Fruit fly (Drosophila melanogaster) whole organism, embryonic: ENCODE data around the gene CG17803.

Experiments used
- ATbp ChIP-seq: fragments of 200-800 bp; sonication (Bioruptor generic); optimal IDR thresholded peaks from 2 replicates; lab custom pipeline; 2017; ENCODE audit warnings: missing biosample characterization, mild to moderate bottlenecking, missing genetic modification characterization, missing genetic modification reagents
- Abd-B ChIP-seq: fragments of 200-800 bp; sonication (Bioruptor generic); optimal IDR thresholded peaks from 2 replicates; lab custom pipeline; 2018; ENCODE audit warnings: missing biosample characterization, mild to moderate bottlenecking, missing genetic modification characterization, moderate library complexity
- BEAF-32 ChIP-seq: fragments of 200-800 bp; sonication (Bioruptor generic); optimal IDR thresholded peaks from 3 replicates; lab custom pipeline; 2017; ENCODE audit warnings: missing biosample characterization, missing genetic modification characterization, mild to moderate bottlenecking, moderate library complexity, missing genetic modification reagents
- Blimp-1 ChIP-seq: fragments of 200-800 bp; sonication (Bioruptor generic); optimal IDR thresholded peaks from 3 replicates; lab custom pipeline; 2018; ENCODE audit warnings: missing biosample characterization, missing genetic modification characterization, mild to moderate bottlenecking, moderate library complexity, missing genetic modification reagents
- CG11085 ChIP-seq: fragments of 200-800 bp; sonication (Bioruptor generic); IDR thresholded peaks from 2 replicates; pipeline ENCODE4 v1.3.6; 2022; ENCODE audit warnings: missing biosample characterization, missing genetic modification characterization
- CG12236 ChIP-seq: fragments of 200-800 bp; sonication (Bioruptor generic); optimal IDR thresholded peaks from 2 replicates; lab custom pipeline; 2016; ENCODE audit warnings: missing biosample characterization, missing genetic modification characterization
- CG12391 ChIP-seq: fragments of 200-800 bp; sonication (Bioruptor generic); optimal IDR thresholded peaks from 3 replicates; lab custom pipeline; 2018; ENCODE audit warnings: missing biosample characterization, mild to moderate bottlenecking, missing genetic modification characterization, moderate library complexity
- CG12942 ChIP-seq: fragments of 200-800 bp; sonication (Bioruptor generic); optimal IDR thresholded peaks from 3 replicates; lab custom pipeline; 2016; ENCODE audit warnings: missing biosample characterization, missing genetic modification characterization
- CG13123 ChIP-seq: fragments of 200-800 bp; sonication (Bioruptor generic); optimal IDR thresholded peaks from 2 replicates; lab custom pipeline; 2016; ENCODE audit warnings: missing biosample characterization, missing genetic modification characterization
- CG14014 ChIP-seq: fragments of 200-800 bp; sonication (Bioruptor generic); IDR thresholded peaks from 2 replicates; pipeline ENCODE4 v1.3.6; 2022; ENCODE audit warnings: missing biosample characterization, missing genetic modification characterization
- CG14710 ChIP-seq: fragments of 200-800 bp; sonication (Bioruptor generic); optimal IDR thresholded peaks from 3 replicates; lab custom pipeline; 2019; ENCODE audit warnings: missing biosample characterization, mild to moderate bottlenecking, missing genetic modification characterization, moderate library complexity
- CG14860 ChIP-seq: fragments of 200-800 bp; sonication (Bioruptor generic); IDR thresholded peaks from 3 replicates; pipeline ENCODE4 v1.3.6; 2022; ENCODE audit warnings: missing biosample characterization, missing genetic modification characterization; ENCODE audit not compliant: partially characterized antibody
- CG17385 ChIP-seq: fragments of 200-800 bp; sonication (Bioruptor generic); optimal IDR thresholded peaks from 3 replicates; lab custom pipeline; 2018; ENCODE audit warnings: missing biosample characterization, mild to moderate bottlenecking, missing genetic modification characterization
- CG18011 ChIP-seq: fragments of 200-800 bp; sonication (Bioruptor generic); optimal IDR thresholded peaks from 2 replicates; lab custom pipeline; 2017; ENCODE audit warnings: missing biosample characterization, missing genetic modification characterization, mild to moderate bottlenecking, moderate library complexity, missing genotype
- CG18619 ChIP-seq: fragments of 200-800 bp; sonication (Bioruptor generic); optimal IDR thresholded peaks from 3 replicates; lab custom pipeline; 2017; ENCODE audit warnings: missing biosample characterization, mild to moderate bottlenecking, missing genetic modification characterization
- CG3281 ChIP-seq: fragments of 200-800 bp; sonication (Bioruptor generic); optimal IDR thresholded peaks from 3 replicates; lab custom pipeline; 2017; ENCODE audit warnings: missing biosample characterization, mild to moderate bottlenecking, missing genetic modification characterization
- CG7839 ChIP-seq: fragments of 200-800 bp; sonication (Bioruptor generic); optimal IDR thresholded peaks from 3 replicates; lab custom pipeline; 2018; ENCODE audit warnings: missing biosample characterization, mild to moderate bottlenecking, missing genetic modification characterization, moderate library complexity
- CG7963 ChIP-seq: fragments of 200-800 bp; sonication (Bioruptor generic); IDR thresholded peaks from 3 replicates; pipeline ENCODE4 v1.3.6; 2022; ENCODE audit warnings: missing biosample characterization, missing genetic modification characterization; ENCODE audit not compliant: partially characterized antibody
- CG8089 ChIP-seq: fragments of 200-800 bp; sonication (Bioruptor generic); optimal IDR thresholded peaks from 3 replicates; lab custom pipeline; 2016; ENCODE audit warnings: missing biosample characterization, missing genetic modification characterization
- CG9437 ChIP-seq: fragments of 200-800 bp; sonication (Bioruptor generic); optimal IDR thresholded peaks from 2 replicates; lab custom pipeline; 2018; ENCODE audit warnings: missing biosample characterization, mild to moderate bottlenecking, missing genetic modification characterization
- D19B ChIP-seq: fragments of 200-800 bp; sonication (Bioruptor generic); optimal IDR thresholded peaks from 2 replicates; lab custom pipeline; 2017; ENCODE audit warnings: missing biosample characterization, mild to moderate bottlenecking, missing genetic modification characterization
- Dll ChIP-seq: fragments of 200-800 bp; sonication (Bioruptor generic); IDR thresholded peaks from 4 replicates; pipeline ENCODE4 v1.3.6; 2022; ENCODE audit warnings: missing biosample characterization, missing genetic modification characterization; ENCODE audit not compliant: partially characterized antibody
- Eip74EF ChIP-seq, 2 experiments: fragments of 200-800 bp in 1 of 2; fragments of >200 bp in 1 of 2; sonication (Bioruptor generic) in 1 of 2; optimal IDR thresholded peaks; 2 replicates each; lab custom pipeline; 2017 to 2019; ENCODE audit warnings: missing biosample characterization in 2 of 2, missing genetic modification characterization in 2 of 2, mild to moderate bottlenecking in 1 of 2, moderate library complexity in 1 of 2
- Hmr ChIP-seq: fragments of 200-800 bp; sonication (Bioruptor generic); optimal IDR thresholded peaks from 3 replicates; lab custom pipeline; 2017; ENCODE audit warnings: mild to moderate bottlenecking, missing biosample characterization, missing genetic modification reagents, missing genetic modification characterization
- Hr39 ChIP-seq: fragments of >200 bp; optimal IDR thresholded peaks from 2 replicates; lab custom pipeline; 2017
- Nf-YA ChIP-seq: fragments of 200-800 bp; sonication (Bioruptor generic); IDR thresholded peaks from 2 replicates; pipeline ENCODE4 v1.3.6; 2022; ENCODE audit warnings: missing biosample characterization, missing genetic modification characterization
- Rx ChIP-seq: fragments of 200-800 bp; sonication (Bioruptor generic); IDR thresholded peaks from 2 replicates; pipeline ENCODE4 v1.3.6; 2022; ENCODE audit warnings: missing biosample characterization, missing genetic modification characterization
- Sin3A ChIP-seq: fragments of >200 bp; optimal IDR thresholded peaks from 2 replicates; lab custom pipeline; 2018
- TFAM ChIP-seq: fragments of 200-800 bp; sonication (Bioruptor generic); optimal IDR thresholded peaks from 2 replicates; lab custom pipeline; 2017; ENCODE audit warnings: missing biosample characterization, missing genetic modification characterization, inconsistent platforms
- Usf ChIP-seq: fragments of 200-800 bp; sonication (Bioruptor generic); optimal IDR thresholded peaks from 2 replicates; lab custom pipeline; 2017; ENCODE audit warnings: missing genotype, missing biosample characterization, missing genetic modification characterization
- Xbp1 ChIP-seq: fragments of 200-800 bp; sonication (Bioruptor generic); optimal IDR thresholded peaks from 3 replicates; lab custom pipeline; 2016; ENCODE audit warnings: missing biosample characterization, mild to moderate bottlenecking, missing genetic modification characterization
- Xrp1 ChIP-seq: fragments of 200-800 bp; sonication (Bioruptor generic); IDR thresholded peaks from 2 replicates; pipeline ENCODE4 v1.3.6; 2022; ENCODE audit warnings: missing biosample characterization, missing genetic modification characterization
- ac ChIP-seq: fragments of 200-800 bp; sonication (Bioruptor generic); optimal IDR thresholded peaks from 3 replicates; lab custom pipeline; 2017; ENCODE audit warnings: missing biosample characterization, mild to moderate bottlenecking, missing genetic modification characterization
- bowl ChIP-seq: fragments of 200-800 bp; sonication (Bioruptor generic); IDR thresholded peaks from 2 replicates; pipeline ENCODE4 v1.3.6; 2022; ENCODE audit warnings: missing biosample characterization, missing genetic modification characterization
- br ChIP-seq: fragments of >200 bp; optimal IDR thresholded peaks from 2 replicates; lab custom pipeline; 2017
- chinmo ChIP-seq: fragments of 200-800 bp; sonication (Bioruptor generic); IDR thresholded peaks from 4 replicates; pipeline ENCODE4 v1.3.6; 2022; ENCODE audit warnings: missing biosample characterization, missing genetic modification characterization; ENCODE audit not compliant: partially characterized antibody
- crol ChIP-seq: fragments of 200-800 bp; sonication (Bioruptor generic); IDR thresholded peaks from 2 replicates; pipeline ENCODE4 v1.3.6; 2022; ENCODE audit warnings: missing biosample characterization, missing genetic modification characterization
- da ChIP-seq: fragments of 200-800 bp; sonication (Bioruptor generic); optimal IDR thresholded peaks from 2 replicates; lab custom pipeline; 2016; ENCODE audit warnings: missing biosample characterization, missing genetic modification characterization
- gem ChIP-seq: fragments of 200-800 bp; sonication (Bioruptor generic); optimal IDR thresholded peaks from 2 replicates; lab custom pipeline; 2019; ENCODE audit warnings: missing biosample characterization, mild to moderate bottlenecking, missing genetic modification characterization, moderate library complexity
- her ChIP-seq: fragments of 200-800 bp; sonication (Bioruptor generic); optimal IDR thresholded peaks from 2 replicates; lab custom pipeline; 2016; ENCODE audit warnings: missing biosample characterization, missing genetic modification characterization
- hkb ChIP-seq, 2 experiments: fragments of 200-800 bp in 1 of 2; fragments of >200 bp in 1 of 2; sonication (Bioruptor generic) in 1 of 2; IDR thresholded peaks in 1 of 2; optimal IDR thresholded peaks in 1 of 2; 2 replicates each; pipeline versions ENCODE4 v1.3.6 to Lab custom; 2017 to 2022; ENCODE audit warnings: missing biosample characterization in 1 of 2, missing genetic modification characterization in 1 of 2
- jigr1 ChIP-seq: fragments of 200-800 bp; sonication (Bioruptor generic); IDR thresholded peaks from 3 replicates; pipeline ENCODE4 v1.3.6; 2022; ENCODE audit warnings: missing biosample characterization, missing genetic modification characterization
- lmd ChIP-seq: fragments of 200-800 bp; sonication (Bioruptor generic); IDR thresholded peaks from 2 replicates; pipeline ENCODE4 v1.3.6; 2022; ENCODE audit warnings: missing biosample characterization, missing genetic modification characterization
- mam ChIP-seq: fragments of 200-800 bp; sonication (Bioruptor generic); optimal IDR thresholded peaks from 3 replicates; lab custom pipeline; 2016; ENCODE audit warnings: missing biosample characterization, missing genetic modification characterization
- rib ChIP-seq: fragments of 200-800 bp; sonication (Bioruptor generic); IDR thresholded peaks from 2 replicates; pipeline ENCODE4 v1.3.6; 2022; ENCODE audit warnings: missing biosample characterization, missing genetic modification characterization
- run ChIP-seq: fragments of 200-800 bp; sonication (Bioruptor generic); optimal IDR thresholded peaks from 3 replicates; lab custom pipeline; 2018; ENCODE audit warnings: missing biosample characterization, mild to moderate bottlenecking, missing genetic modification characterization
- sd ChIP-seq: fragments of 200-800 bp; sonication (Bioruptor generic); optimal IDR thresholded peaks from 3 replicates; lab custom pipeline; 2018; ENCODE audit warnings: missing biosample characterization, mild to moderate bottlenecking, missing genetic modification characterization, moderate library complexity
- sim ChIP-seq: fragments of 200-800 bp; sonication (Bioruptor generic); IDR thresholded peaks from 2 replicates; pipeline ENCODE4 v1.3.6; 2022; ENCODE audit warnings: missing biosample characterization, missing genetic modification characterization
- sob ChIP-seq: fragments of 200-800 bp; sonication (Bioruptor generic); IDR thresholded peaks from 2 replicates; pipeline ENCODE4 v1.3.6; 2022; ENCODE audit warnings: missing biosample characterization, missing genetic modification characterization
- sr ChIP-seq: fragments of 200-800 bp; sonication (Bioruptor generic); IDR thresholded peaks from 3 replicates; pipeline ENCODE4 v1.3.6; 2022; ENCODE audit warnings: missing biosample characterization, missing genetic modification characterization
- ssp ChIP-seq: fragments of 200-800 bp; sonication (Bioruptor generic); IDR thresholded peaks from 2 replicates; pipeline ENCODE4 v1.3.6; 2022; ENCODE audit warnings: missing biosample characterization, missing genetic modification characterization
- wek ChIP-seq: fragments of 200-800 bp; sonication (Bioruptor generic); optimal IDR thresholded peaks from 3 replicates; lab custom pipeline; 2018; ENCODE audit warnings: missing biosample characterization, mild to moderate bottlenecking, missing genetic modification characterization, moderate library complexity

The CG17803 gene

DNA sequence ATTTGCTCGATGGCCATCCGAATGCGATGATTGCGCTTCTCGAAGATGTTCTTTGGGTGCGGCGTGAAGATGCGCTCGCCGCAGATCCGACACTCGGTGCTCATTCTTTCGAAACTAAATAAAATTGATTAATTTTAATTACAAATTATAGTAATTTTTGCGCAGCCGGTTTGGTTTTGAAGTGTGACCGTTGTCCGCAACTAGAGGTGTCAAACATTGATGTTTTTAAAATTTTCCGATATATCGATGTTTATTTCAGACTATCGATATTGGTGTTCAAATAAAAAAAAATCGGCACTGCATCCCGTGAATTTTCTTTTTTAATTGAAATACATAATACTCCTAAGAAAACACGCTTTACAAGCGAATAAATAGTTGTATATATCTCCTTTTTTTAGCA, 7.7 kb upstream of the CG17803 start, which contains the start of gene Odj (continued):
- TF ChIP-seq Xbp1 (GFP tag; lab: Kevin White, UChicago): peak; percentile 20
- TF ChIP-seq CG12236 (GFP tag; lab: Kevin White, UChicago): no peak
- peak; percentile 14 for TF ChIP-seq mam (GFP tag; lab: Kevin White, UChicago)
- TF ChIP-seq CG18619 (GFP tag; lab: Kevin White, UChicago): no peak
- peak; percentile 43 for TF ChIP-seq CG12391 (tag; lab: Kevin White, UChicago)
- TF ChIP-seq CG14860 (GFP tag; lab: Robert Waterston, UW): peak; percentile 85
- TF ChIP-seq D19B (GFP tag; lab: Kevin White, UChicago): no peak
- peak; percentile 96 for TF ChIP-seq Dll (GFP tag; lab: Robert Waterston, UW)
- no peak for TF ChIP-seq hkb (optimal IDR thresholded peaks at IDR 0.05; lab: Kevin White, UChicago)
- TF ChIP-seq hkb (GFP tag; IDR thresholded peaks at IDR 0.05; lab: Robert Waterston, UW): no peak
- no peak for TF ChIP-seq Hmr (GFP tag; lab: Kevin White, UChicago)
- TF ChIP-seq jigr1: no peak
- TF ChIP-seq CG7839 (tag; lab: Kevin White, UChicago): no peak
- 0 out of 2 replicates have a peak, but pooled peaks have one; percentile 7 for TF ChIP-seq sob (GFP tag; lab: Robert Waterston, UW)
- TF ChIP-seq Blimp-1 (GFP tag; lab: Kevin White, UChicago): no peak
- no peak for TF ChIP-seq lmd (GFP tag; lab: Robert Waterston, UW)
- TF ChIP-seq crol (GFP tag; lab: Robert Waterston, UW): no peak
- TF ChIP-seq sd (tag; lab: Kevin White, UChicago): no peak
- TF ChIP-seq her: no peak
- TF ChIP-seq Sin3A (lab: Kevin White, UChicago): no peak
- no peak for TF ChIP-seq CG17385 (GFP tag; lab: Kevin White, UChicago)
- TF ChIP-seq CG14710: peak; percentile 59
- no peak for TF ChIP-seq Hr39 (lab: Kevin White, UChicago)
- TF ChIP-seq Rx: no peak
- TF ChIP-seq ATbp (GFP tag; lab: Kevin White, UChicago): no peak
- TF ChIP-seq CG11085 (GFP tag; lab: Robert Waterston, UW): no peak
- no peak for TF ChIP-seq CG13123
- TF ChIP-seq BEAF-32 (GFP tag; lab: Kevin White, UChicago): peak; percentile 92
- peak; percentile 23 for TF ChIP-seq gem
- TF ChIP-seq Abd-B (GFP tag; lab: Kevin White, UChicago): no peak
- TF ChIP-seq CG7963 (GFP tag; lab: Robert Waterston, UW): peak; percentile 74
- no peak for TF ChIP-seq da (GFP tag; lab: Kevin White, UChicago)
- no peak for TF ChIP-seq CG9437 (GFP tag; lab: Kevin White, UChicago)
- TF ChIP-seq CG8089: no peak
- TF ChIP-seq Usf (GFP tag; lab: Kevin White, UChicago): no peak
- no peak for TF ChIP-seq br (lab: Kevin White, UChicago)
- TF ChIP-seq Nf-YA: no peak
- no peak for TF ChIP-seq bowl (GFP tag; lab: Robert Waterston, UW)
- no peak for TF ChIP-seq sim (GFP tag; lab: Robert Waterston, UW)
- no peak for TF ChIP-seq ssp (GFP tag; lab: Robert Waterston, UW)
- TF ChIP-seq CG12942 (GFP tag; lab: Kevin White, UChicago): no peak
- no peak for TF ChIP-seq TFAM (GFP tag; lab: Kevin White, UChicago)
- TF ChIP-seq Xrp1 (GFP tag; lab: Robert Waterston, UW): no peak
- no peak for TF ChIP-seq CG3281 (GFP tag; lab: Kevin White, UChicago)
- no peak for TF ChIP-seq Eip74EF (GFP tag; optimal IDR thresholded peaks at IDR 0.05; lab: Kevin White, UChicago)
- TF ChIP-seq wek (GFP tag; lab: Kevin White, UChicago): no peak
- TF ChIP-seq run (tag; lab: Kevin White, UChicago): no peak
- TF ChIP-seq CG14014 (GFP tag; lab: Robert Waterston, UW): no peak
- TF ChIP-seq chinmo (GFP tag; lab: Robert Waterston, UW): peak; percentile 86
- no peak for TF ChIP-seq CG18011 (GFP tag; lab: Kevin White, UChicago)
- TF ChIP-seq rib (GFP tag; lab: Robert Waterston, UW): no peak
- TF ChIP-seq sr: no peak
- TF ChIP-seq ac (GFP tag; lab: Kevin White, UChicago): no peak
